Worm (Caenorhabditis elegans) whole organism, mixed stage, embryonic: ENCODE data around the gene sftb-6.
A peak's percentile ranks its signal among the peaks of the same experiment; 100 is the strongest.

ENCODE experiments used
- M03D4.4 ChIP-seq: sonication (generic microtip); optimal IDR thresholded peaks from 2 replicates; lab custom pipeline; 2017; ENCODE audit warnings: mild to moderate bottlenecking, missing genetic modification characterization, missing compliant biosample characterization
- bed-3 ChIP-seq: fragments of 200-800 bp; sonication (Bioruptor generic); optimal IDR thresholded peaks from 3 replicates; lab custom pipeline; 2018; ENCODE audit warnings: mild to moderate bottlenecking, missing genetic modification characterization, moderate library complexity, missing compliant biosample characterization
- blmp-1 ChIP-seq: fragments of 150-350 bp; optimal IDR thresholded peaks from 2 replicates; lab custom pipeline; 2014; ENCODE audit warnings: missing biosample characterization, missing genetic modification characterization
- ceh-39 ChIP-seq: fragments of 150-350 bp; optimal IDR thresholded peaks from 2 replicates; lab custom pipeline; 2014; ENCODE audit warnings: missing biosample characterization, missing genetic modification characterization
- ceh-43 ChIP-seq: fragments of 200-800 bp; sonication (Bioruptor generic); optimal IDR thresholded peaks from 2 replicates; lab custom pipeline; 2018; ENCODE audit warnings: mild to moderate bottlenecking, missing genetic modification characterization, moderate library complexity, missing compliant biosample characterization
- ceh-83 ChIP-seq: fragments of 200-800 bp; sonication (Bioruptor generic); optimal IDR thresholded peaks from 2 replicates; lab custom pipeline; 2018; ENCODE audit warnings: mild to moderate bottlenecking, missing genetic modification characterization, missing compliant biosample characterization
- ces-1 ChIP-seq: fragments of 150-350 bp; optimal IDR thresholded peaks from 2 replicates; lab custom pipeline; 2014; ENCODE audit warnings: missing biosample characterization, missing genetic modification reagents, missing genetic modification characterization
- cnd-1 ChIP-seq: fragments of 200-800 bp; sonication (Bioruptor generic); optimal IDR thresholded peaks from 2 replicates; lab custom pipeline; 2018; ENCODE audit warnings: mild to moderate bottlenecking, missing genetic modification characterization, missing compliant biosample characterization
- drap-1 ChIP-seq: fragments of 200-800 bp; sonication (Bioruptor generic); optimal IDR thresholded peaks from 3 replicates; lab custom pipeline; 2018; ENCODE audit warnings: mild to moderate bottlenecking, missing genetic modification characterization, missing compliant biosample characterization
- elt-1 ChIP-seq: sonication (generic microtip); optimal IDR thresholded peaks from 2 replicates; lab custom pipeline; 2017; ENCODE audit warnings: missing genetic modification characterization, mild to moderate bottlenecking, missing compliant biosample characterization, antibody characterized with exemption, moderate library complexity, borderline replicate concordance; ENCODE audit not compliant: insufficient read depth
- elt-3 ChIP-seq: fragments of 150-350 bp; optimal IDR thresholded peaks from 2 replicates; lab custom pipeline; 2014; ENCODE audit warnings: missing biosample characterization, missing genetic modification characterization
- flh-1 ChIP-seq: fragments of 200-800 bp; sonication (Bioruptor generic); optimal IDR thresholded peaks from 2 replicates; lab custom pipeline; 2018; ENCODE audit warnings: mild to moderate bottlenecking, missing genetic modification characterization, moderate library complexity, missing compliant biosample characterization
- ham-2 ChIP-seq: fragments of 200-800 bp; sonication (Bioruptor generic); optimal IDR thresholded peaks from 2 replicates; lab custom pipeline; 2018; ENCODE audit warnings: mild to moderate bottlenecking, missing genetic modification characterization, missing compliant biosample characterization
- hlh-1 ChIP-seq: fragments of 150-350 bp; optimal IDR thresholded peaks from 2 replicates; lab custom pipeline; 2014; ENCODE audit warnings: missing biosample characterization, missing genetic modification reagents, missing genetic modification characterization
- lin-13 ChIP-seq: fragments of 150-350 bp; optimal IDR thresholded peaks from 2 replicates; lab custom pipeline; 2014; ENCODE audit warnings: missing biosample characterization, missing genetic modification characterization
- lin-32 ChIP-seq: fragments of 200-800 bp; sonication (Bioruptor generic); optimal IDR thresholded peaks from 2 replicates; lab custom pipeline; 2018; ENCODE audit warnings: mild to moderate bottlenecking, missing genetic modification characterization, missing compliant biosample characterization
- lsy-2 ChIP-seq: fragments of 150-350 bp; optimal IDR thresholded peaks from 2 replicates; lab custom pipeline; 2014; ENCODE audit warnings: missing biosample characterization, missing genetic modification characterization
- mab-5 ChIP-seq: fragments of 150-350 bp; optimal IDR thresholded peaks from 2 replicates; lab custom pipeline; 2014; ENCODE audit warnings: missing biosample characterization, missing genetic modification characterization
- mep-1 ChIP-seq: fragments of 150-350 bp; optimal IDR thresholded peaks from 2 replicates; lab custom pipeline; 2017; ENCODE audit warnings: missing biosample characterization, missing genetic modification reagents, missing genetic modification characterization, inconsistent platforms
- mls-2 ChIP-seq: sonication (generic microtip); optimal IDR thresholded peaks from 2 replicates; lab custom pipeline; 2016; ENCODE audit warnings: mild to moderate bottlenecking, missing genetic modification characterization, moderate library complexity, missing compliant biosample characterization
- nhr-12 ChIP-seq: fragments of 150-350 bp; optimal IDR thresholded peaks from 2 replicates; lab custom pipeline; 2014; ENCODE audit warnings: missing biosample characterization, missing genetic modification characterization
- nhr-2 ChIP-seq: fragments of 150-350 bp; optimal IDR thresholded peaks from 2 replicates; lab custom pipeline; 2014; ENCODE audit warnings: missing biosample characterization, missing genetic modification characterization
- nhr-237 ChIP-seq: fragments of 150-350 bp; optimal IDR thresholded peaks from 2 replicates; lab custom pipeline; 2014; ENCODE audit warnings: missing biosample characterization, missing genetic modification characterization
- nhr-28 ChIP-seq: fragments of 150-350 bp; optimal IDR thresholded peaks from 2 replicates; lab custom pipeline; 2014; ENCODE audit warnings: missing biosample characterization, missing genetic modification characterization
- nhr-76 ChIP-seq: sonication (generic microtip); optimal IDR thresholded peaks from 2 replicates; lab custom pipeline; 2017; ENCODE audit warnings: missing biosample characterization, missing genetic modification characterization
- pha-4 ChIP-seq: fragments of 150-350 bp; optimal IDR thresholded peaks from 2 replicates; lab custom pipeline; 2018; ENCODE audit warnings: missing biosample characterization, missing genetic modification reagents, missing genetic modification characterization
- sem-2 ChIP-seq: fragments of 200-800 bp; sonication (Bioruptor generic); optimal IDR thresholded peaks from 2 replicates; lab custom pipeline; 2018; ENCODE audit warnings: mild to moderate bottlenecking, missing genetic modification characterization, missing compliant biosample characterization
- snpc-4 ChIP-seq: fragments of 150-350 bp; optimal IDR thresholded peaks from 2 replicates; lab custom pipeline; 2014; ENCODE audit warnings: missing biosample characterization, missing genetic modification characterization
- sptf-1 ChIP-seq: sonication (generic microtip); optimal IDR thresholded peaks from 2 replicates; lab custom pipeline; 2017; ENCODE audit warnings: mild to moderate bottlenecking, missing genetic modification characterization, moderate library complexity, missing compliant biosample characterization
- tbx-8 ChIP-seq: fragments of 200-800 bp; sonication (Bioruptor generic); optimal IDR thresholded peaks from 2 replicates; lab custom pipeline; 2018; ENCODE audit warnings: mild to moderate bottlenecking, missing genetic modification characterization, moderate library complexity, missing compliant biosample characterization
- unc-120 ChIP-seq: sonication (generic microtip); optimal IDR thresholded peaks from 2 replicates; lab custom pipeline; 2017; ENCODE audit warnings: missing genetic modification characterization, missing compliant biosample characterization; ENCODE audit not compliant: poor library complexity, severe bottlenecking
- unc-39 ChIP-seq: fragments of 150-350 bp; optimal IDR thresholded peaks from 2 replicates; lab custom pipeline; 2014; ENCODE audit warnings: missing biosample characterization, missing genetic modification characterization
- unc-62 ChIP-seq: fragments of 150-350 bp; optimal IDR thresholded peaks from 2 replicates; lab custom pipeline; 2014; ENCODE audit warnings: missing biosample characterization, missing genetic modification reagents, missing genetic modification characterization
- zip-8 ChIP-seq: fragments of 150-350 bp; optimal IDR thresholded peaks from 2 replicates; lab custom pipeline; 2014; ENCODE audit warnings: missing biosample characterization, missing genetic modification characterization
- ztf-11 ChIP-seq: fragments of 150-350 bp; optimal IDR thresholded peaks from 2 replicates; lab custom pipeline; 2014; ENCODE audit warnings: missing biosample characterization, missing genetic modification characterization

sftb-6 gene

ce11 chrII:97992-98763 lies at the start of gene sftb-6, which contains the start of gene luc-7L3:
Gene sftb-6, plus strand, starts transcription at chrII:98404.
Gene luc-7L3, minus strand, starts transcription at chrII:98027.
- TF ChIP-seq nhr-2 (tag; lab: Kevin White, UChicago) (peak; percentile 28), M03D4.4 (tag; lab: Kevin White, UChicago) (no peak), mab-5 (peak; percentile 16), nhr-12 (tag; lab: Kevin White, UChicago) (no peak), mls-2 (no peak), mep-1 (no peak), cnd-1 (no peak), snpc-4 (tag; lab: Kevin White, UChicago) (no peak), ces-1 (GFP tag; lab: Kevin White, UChicago) (peak; percentile 74), ham-2 (GFP tag; lab: Kevin White, UChicago) (no peak), unc-120 (tag; lab: Kevin White, UChicago) (no peak), elt-3 (no peak), lsy-2 (tag; lab: Kevin White, UChicago) (peak; percentile 48), elt-1 (no peak), blmp-1 (no peak), nhr-28 (tag; lab: Kevin White, UChicago) (no peak), bed-3 (GFP tag; lab: Kevin White, UChicago) (no peak), hlh-1 (tag; lab: Kevin White, UChicago) (no peak), unc-62 (GFP tag; lab: Kevin White, UChicago) (no peak), flh-1 (GFP tag; lab: Kevin White, UChicago) (no peak), pha-4 (tag; lab: Kevin White, UChicago) (no peak), ceh-43 (GFP tag; lab: Kevin White, UChicago) (no peak), lin-32 (GFP tag; lab: Kevin White, UChicago) (no peak), ztf-11 (tag; lab: Kevin White, UChicago) (no peak), sem-2 (GFP tag; lab: Kevin White, UChicago) (no peak), tbx-8 (GFP tag; lab: Kevin White, UChicago) (no peak), ceh-83 (GFP tag; lab: Kevin White, UChicago) (peak; percentile 3), lin-13 (tag; lab: Kevin White, UChicago) (no peak), ceh-39 (tag; lab: Kevin White, UChicago) (peak; percentile 41), nhr-237 (peak; percentile 34), nhr-76 (tag; lab: Kevin White, UChicago) (no peak), unc-39 (tag; lab: Kevin White, UChicago) (no peak), sptf-1 (tag; lab: Kevin White, UChicago) (no peak), zip-8 (tag; lab: Kevin White, UChicago) (no peak), drap-1 (no peak)

- TF ChIP-seq nhr-12 (tag; lab: Kevin White, UChicago) (no peak), tbx-8 (GFP tag; lab: Kevin White, UChicago) (no peak), nhr-76 (tag; lab: Kevin White, UChicago) (no peak), unc-120 (tag; lab: Kevin White, UChicago) (no peak), bed-3 (GFP tag; lab: Kevin White, UChicago) (no peak), ceh-83 (GFP tag; lab: Kevin White, UChicago) (no peak), sptf-1 (tag; lab: Kevin White, UChicago) (no peak), ceh-43 (GFP tag; lab: Kevin White, UChicago) (no peak), zip-8 (tag; lab: Kevin White, UChicago) (no peak), ham-2 (GFP tag; lab: Kevin White, UChicago) (no peak), lin-13 (tag; lab: Kevin White, UChicago) (no peak), unc-62 (GFP tag; lab: Kevin White, UChicago) (no peak), blmp-1 (no peak), snpc-4 (tag; lab: Kevin White, UChicago) (no peak), M03D4.4 (tag; lab: Kevin White, UChicago) (no peak), unc-39 (tag; lab: Kevin White, UChicago) (no peak), nhr-2 (tag; lab: Kevin White, UChicago) (no peak), mep-1 (no peak)
Measured at ce11 chrII:50862-51261, 47.3 kb upstream of the sftb-6 start.
